Worm (Caenorhabditis elegans): ENCODE data around the gene B0457.4.

B0457.4 gene

ce11 chrII:8959081-8959480, 47.3 kb upstream of the B0457.4 start (continued):
- peak; percentile 35 for TF ChIP-seq tbx-2 (tag; optimal IDR thresholded peaks at IDR 0.05)
- no peak for TF ChIP-seq sptf-1 (tag; optimal IDR thresholded peaks at IDR 0.05)
- no peak for TF ChIP-seq nhr-90 (tag; optimal IDR thresholded peaks at IDR 0.05; ENCODE audit: poor library complexity)
- TF ChIP-seq nhr-77 (tag; optimal IDR thresholded peaks at IDR 0.05) = no peak
- no peak for TF ChIP-seq ztf-11 (tag; optimal IDR thresholded peaks at IDR 0.05)
- TF ChIP-seq nhr-85 (tag) = no peak
- TF ChIP-seq ceh-8 (GFP tag; optimal IDR thresholded peaks at IDR 0.05) = no peak
- peak in 1 of 2 experiments; percentile 32 for TF ChIP-seq efl-1 (optimal IDR thresholded peaks at IDR 0.05)
- no peak for TF ChIP-seq efl-1 (GFP tag; optimal IDR thresholded peaks at IDR 0.05 in 1 of 2)
- no peak for TF ChIP-seq aha-1 (tag; optimal IDR thresholded peaks at IDR 0.05)
- TF ChIP-seq ceh-90 (tag; optimal IDR thresholded peaks at IDR 0.05) = no peak
- TF ChIP-seq hpl-2 (GFP tag; optimal IDR thresholded peaks at IDR 0.05) = no peak
- no peak for TF ChIP-seq nhr-12 (tag; optimal IDR thresholded peaks at IDR 0.05)
- no peak for TF ChIP-seq ets-5 (GFP tag; IDR thresholded peaks at IDR 0.05)
- TF ChIP-seq unc-130 (tag; optimal IDR thresholded peaks at IDR 0.05) = peak; percentile 92
- TF ChIP-seq irx-1 (tag; optimal IDR thresholded peaks at IDR 0.05) = no peak
- TF ChIP-seq egl-27 (tag; optimal IDR thresholded peaks at IDR 0.05) = no peak

ce11 chrII:8956896-8957295, 45.1 kb upstream of the B0457.4 start:
- TF ChIP-seq dpl-1 (GFP tag; optimal IDR thresholded peaks at IDR 0.05) (no peak), ces-1 (GFP tag; optimal IDR thresholded peaks at IDR 0.05) (peak; percentile 6), ceh-88 (GFP tag; IDR thresholded peaks at IDR 0.05) (no peak), ceh-63 (GFP tag; optimal IDR thresholded peaks at IDR 0.05) (no peak), ceh-8 (GFP tag; optimal IDR thresholded peaks at IDR 0.05) (no peak), lin-14 (GFP tag; optimal IDR thresholded peaks at IDR 0.05) (peak; percentile 61), nhr-47 (tag; optimal IDR thresholded peaks at IDR 0.05) (peak; percentile 3)

- TF ChIP-seq blmp-1 (tag; optimal IDR thresholded peaks at IDR 0.05) = peak; percentile 85
- no peak for TF ChIP-seq nhr-11 (tag; optimal IDR thresholded peaks at IDR 0.05)
Measured at ce11 chrII:8953703-8954102, 41.9 kb upstream of the B0457.4 start.

ce11 chrII:8951270-8951669, 39.4 kb upstream of the B0457.4 start:
- peak; percentile 65 for TF ChIP-seq unc-86 (tag; optimal IDR thresholded peaks at IDR 0.05)
- TF ChIP-seq lin-14 (GFP tag; optimal IDR thresholded peaks at IDR 0.05) = peak; percentile 29
- TF ChIP-seq elt-2 (tag; optimal IDR thresholded peaks at IDR 0.05) = no peak
- no peak for TF ChIP-seq nhr-28 (tag; optimal IDR thresholded peaks at IDR 0.05)

- TF ChIP-seq lin-14 (GFP tag; optimal IDR thresholded peaks at IDR 0.05) (peak; percentile 30), ceh-8 (GFP tag; optimal IDR thresholded peaks at IDR 0.05) (no peak), dsc-1 (tag; optimal IDR thresholded peaks at IDR 0.05) (peak; percentile 54), fkh-10 (GFP tag; optimal IDR thresholded peaks at IDR 0.05) (peak; percentile 34)
Measured at ce11 chrII:8948640-8949039, 36.8 kb upstream of the B0457.4 start.

- no peak for TF ChIP-seq efl-3 (GFP tag; optimal IDR thresholded peaks at IDR 0.05)
- TF ChIP-seq nhr-20 (tag; optimal IDR thresholded peaks at IDR 0.05) = no peak
- no peak for TF ChIP-seq vab-15 (tag; optimal IDR thresholded peaks at IDR 0.05)
- TF ChIP-seq Y116A8C.19 (tag; optimal IDR thresholded peaks at IDR 0.05; ENCODE audit: borderline replicate concordance) = no peak
- TF ChIP-seq fkh-8 (tag; optimal IDR thresholded peaks at IDR 0.05) = no peak
- no peak for TF ChIP-seq sptf-1 (tag; optimal IDR thresholded peaks at IDR 0.05)
- no peak for TF ChIP-seq alr-1 (tag; optimal IDR thresholded peaks at IDR 0.05; ENCODE audit: borderline replicate concordance)
- TF ChIP-seq zag-1 (tag; optimal IDR thresholded peaks at IDR 0.05) = no peak
- no peak for TF ChIP-seq ceh-8 (GFP tag; optimal IDR thresholded peaks at IDR 0.05)
- no peak for TF ChIP-seq elt-3 (tag; optimal IDR thresholded peaks at IDR 0.05)
- TF ChIP-seq sox-4 (tag; optimal IDR thresholded peaks at IDR 0.05) = no peak
- TF ChIP-seq nhr-237 (tag; optimal IDR thresholded peaks at IDR 0.05) = no peak
- no peak for TF ChIP-seq unc-130 (tag; optimal IDR thresholded peaks at IDR 0.05)
- TF ChIP-seq nhr-71 (tag; optimal IDR thresholded peaks at IDR 0.05) = no peak
Measured at ce11 chrII:8947391-8947790, 35.6 kb upstream of the B0457.4 start, which contains the start of gene cutl-15. cutl-15 (minus strand) TSS chrII:8947688.

All from whole organism, L1 larva.